Worm (Caenorhabditis elegans): ENCODE measurements around the gene gtf-2E2.

- no peak for TF ChIP-seq ceh-9 (tag; optimal IDR thresholded peaks at IDR 0.05)
- TF ChIP-seq elt-2 (tag; optimal IDR thresholded peaks at IDR 0.05), result no peak
- no peak for TF ChIP-seq nhr-77 (tag; optimal IDR thresholded peaks at IDR 0.05)
- no peak for TF ChIP-seq tbx-2 (tag; optimal IDR thresholded peaks at IDR 0.05)
Observed at ce11 chrII:11495806-11496205, 46.5 kb downstream of the gtf-2E2 start.
